Worm (Caenorhabditis elegans) whole organism, L4 larva: ENCODE results near the gene C06H2.2.
A peak's percentile ranks its signal among the peaks of the same experiment; 100 is the strongest.

ENCODE experiments used
- F10B5.3 ChIP-seq: sonication (generic microtip); optimal IDR thresholded peaks from 2 replicates; lab custom pipeline; 2016; ENCODE audit warnings: mild to moderate bottlenecking, missing genetic modification characterization, missing compliant biosample characterization
- F37D6.2 ChIP-seq: sonication (generic microtip); optimal IDR thresholded peaks from 2 replicates; lab custom pipeline; 2016; ENCODE audit warnings: mild to moderate bottlenecking, missing genetic modification characterization, missing compliant biosample characterization
- T20F7.1 ChIP-seq: fragments of 200-800 bp; sonication (Bioruptor generic); optimal IDR thresholded peaks from 2 replicates; lab custom pipeline; 2018; ENCODE audit warnings: mild to moderate bottlenecking, missing genetic modification characterization, missing compliant biosample characterization
- Y75B8A.6 ChIP-seq: fragments of 200-800 bp; sonication (Bioruptor generic); IDR thresholded peaks from 2 replicates; pipeline ENCODE4 v1.3.6; 2022; ENCODE audit warnings: missing genetic modification reagents, missing genetic modification characterization, missing compliant biosample characterization
- ZK337.2 ChIP-seq: fragments of 200-800 bp; sonication (Bioruptor generic); IDR thresholded peaks from 2 replicates; pipeline ENCODE4 v1.3.6; 2022; ENCODE audit warnings: missing genetic modification reagents, missing genetic modification characterization, missing compliant biosample characterization
- aha-1 ChIP-seq: fragments of 150-350 bp; peaks from one replicate; lab custom pipeline; 2014; ENCODE audit warnings: missing biosample characterization, missing genetic modification characterization
- ceh-20 ChIP-seq: fragments of 200-800 bp; sonication (Bioruptor generic); IDR thresholded peaks from 2 replicates; pipeline ENCODE4 v1.3.6; 2022; ENCODE audit warnings: missing genetic modification reagents, missing genetic modification characterization, missing compliant biosample characterization
- ceh-62 ChIP-seq: sonication (generic microtip); optimal IDR thresholded peaks from 2 replicates; lab custom pipeline; 2017; ENCODE audit warnings: missing biosample characterization, missing genetic modification characterization
- cey-2 ChIP-seq: sonication (generic microtip); optimal IDR thresholded peaks from 3 replicates; lab custom pipeline; 2017; ENCODE audit warnings: missing genetic modification characterization, mild to moderate bottlenecking, missing compliant biosample characterization, antibody characterized with exemption, borderline replicate concordance; ENCODE audit not compliant: insufficient read depth
- ctbp-1 ChIP-seq: fragments of 200-800 bp; sonication (Bioruptor generic); IDR thresholded peaks from 2 replicates; pipeline ENCODE4 v1.3.6; 2022; ENCODE audit warnings: missing genetic modification reagents, missing genetic modification characterization, missing compliant biosample characterization
- daf-19 ChIP-seq: fragments of 200-800 bp; sonication (Bioruptor generic); conservative IDR thresholded peaks from 2 replicates; pipeline ENCODE4 v1.3.6; 2022; ENCODE audit warnings: missing genetic modification characterization, missing compliant biosample characterization
- dmd-6 ChIP-seq: fragments of 200-800 bp; sonication (Bioruptor generic); IDR thresholded peaks from 2 replicates; pipeline ENCODE4 v1.3.6; 2022; ENCODE audit warnings: missing genetic modification reagents, missing genetic modification characterization, missing compliant biosample characterization
- dpl-1 ChIP-seq: fragments of 150-350 bp; optimal IDR thresholded peaks from 2 replicates; lab custom pipeline; 2014; ENCODE audit warnings: missing biosample characterization, missing genetic modification reagents, missing genetic modification characterization
- dve-1 ChIP-seq: sonication (generic microtip); optimal IDR thresholded peaks from 2 replicates; lab custom pipeline; 2017; ENCODE audit warnings: antibody characterized with exemption, mild to moderate bottlenecking, missing genetic modification characterization, missing compliant biosample characterization; ENCODE audit not compliant: insufficient read depth
- egl-43 ChIP-seq: fragments of 200-800 bp; sonication (Bioruptor generic); IDR thresholded peaks from 2 replicates; pipeline ENCODE4 v1.3.6; 2022; ENCODE audit warnings: missing genetic modification reagents, missing genetic modification characterization, missing compliant biosample characterization
- hlh-11 ChIP-seq: fragments of 200-800 bp; sonication (Bioruptor generic); optimal IDR thresholded peaks from 2 replicates; lab custom pipeline; 2018; ENCODE audit warnings: mild to moderate bottlenecking, missing genetic modification characterization, missing compliant biosample characterization
- hlh-30 ChIP-seq: sonication (generic microtip); optimal IDR thresholded peaks from 2 replicates; lab custom pipeline; 2017; ENCODE audit warnings: antibody characterized with exemption, mild to moderate bottlenecking, missing genetic modification characterization, missing compliant biosample characterization; ENCODE audit not compliant: insufficient read depth
- hmg-1.1 ChIP-seq: fragments of 200-800 bp; sonication (Bioruptor generic); IDR thresholded peaks from 2 replicates; pipeline ENCODE4 v1.3.6; 2022; ENCODE audit warnings: missing genetic modification reagents, missing genetic modification characterization, missing compliant biosample characterization
- lin-1 ChIP-seq: fragments of 200-800 bp; sonication (Bioruptor generic); IDR thresholded peaks from 2 replicates; pipeline ENCODE4 v1.3.6; 2022; ENCODE audit warnings: missing genetic modification reagents, missing genetic modification characterization, missing compliant biosample characterization
- lin-15B ChIP-seq: fragments of 150-350 bp; sonication (generic microtip); optimal IDR thresholded peaks from 3 replicates; lab custom pipeline; 2014; ENCODE audit warnings: missing biosample characterization, missing genetic modification characterization
- lin-29 ChIP-seq: fragments of 200-800 bp; sonication (Bioruptor generic); IDR thresholded peaks from 2 replicates; pipeline ENCODE4 v1.3.6; 2022; ENCODE audit warnings: missing genetic modification reagents, missing genetic modification characterization, missing compliant biosample characterization
- lin-39 ChIP-seq: fragments of 150-350 bp; optimal IDR thresholded peaks from 2 replicates; lab custom pipeline; 2014; ENCODE audit warnings: missing biosample characterization, missing genetic modification reagents, missing genetic modification characterization
- lir-3 ChIP-seq: sonication (generic microtip); optimal IDR thresholded peaks from 2 replicates; lab custom pipeline; 2016; ENCODE audit warnings: mild to moderate bottlenecking, missing genetic modification characterization, missing compliant biosample characterization
- lsy-2 ChIP-seq, 2 experiments: fragments of 150-350 bp in 1 of 2; sonication (generic microtip) in 1 of 2; optimal IDR thresholded peaks; 2 replicates each; lab custom pipeline; 2014 to 2017; ENCODE audit warnings: missing biosample characterization in 2 of 2, missing genetic modification characterization in 2 of 2
- madf-9 ChIP-seq: fragments of 200-800 bp; sonication (Bioruptor generic); conservative IDR thresholded peaks from 2 replicates; pipeline ENCODE4 v1.3.6; 2022; ENCODE audit warnings: missing genetic modification reagents, missing genetic modification characterization, missing compliant biosample characterization
- mdl-1 ChIP-seq, 2 experiments: fragments of 150-350 bp in 1 of 2; sonication (generic microtip) in 1 of 2; optimal IDR thresholded peaks; 2 replicates each; lab custom pipeline; 2014 to 2017; ENCODE audit warnings: missing biosample characterization in 2 of 2, missing genetic modification characterization in 2 of 2
- mdt-29 ChIP-seq: fragments of 200-800 bp; sonication (Bioruptor generic); IDR thresholded peaks from 2 replicates; pipeline ENCODE4 v1.3.6; 2022; ENCODE audit warnings: missing genetic modification reagents, missing genetic modification characterization, missing compliant biosample characterization
- mep-1 ChIP-seq: fragments of 150-350 bp; sonication (generic microtip); optimal IDR thresholded peaks from 3 replicates; lab custom pipeline; 2014; ENCODE audit warnings: missing biosample characterization, missing genetic modification characterization
- mes-2 ChIP-seq: sonication (generic microtip); optimal IDR thresholded peaks from 2 replicates; lab custom pipeline; 2016; ENCODE audit warnings: missing genotype, mild to moderate bottlenecking, missing genetic modification characterization, missing compliant biosample characterization; ENCODE audit not compliant: poor library complexity, severe bottlenecking
- mxl-2 ChIP-seq: fragments of 200-800 bp; sonication (Bioruptor generic); conservative IDR thresholded peaks from 2 replicates; pipeline ENCODE4 v1.3.6; 2022; ENCODE audit warnings: missing genetic modification reagents, missing genetic modification characterization, missing compliant biosample characterization
- mxl-3 ChIP-seq: fragments of 200-800 bp; sonication (Bioruptor generic); optimal IDR thresholded peaks from 2 replicates; lab custom pipeline; 2018; ENCODE audit warnings: mild to moderate bottlenecking, missing genetic modification characterization, missing compliant biosample characterization
- nhr-102 ChIP-seq: sonication (generic microtip); optimal IDR thresholded peaks from 2 replicates; lab custom pipeline; 2016; ENCODE audit warnings: mild to moderate bottlenecking, missing genetic modification characterization, moderate library complexity, missing compliant biosample characterization
- nhr-11 ChIP-seq: fragments of 150-350 bp; optimal IDR thresholded peaks from 2 replicates; lab custom pipeline; 2014; ENCODE audit warnings: missing biosample characterization, missing genetic modification characterization
- nhr-28 ChIP-seq: fragments of 150-350 bp; optimal IDR thresholded peaks from 2 replicates; lab custom pipeline; 2014; ENCODE audit warnings: missing biosample characterization, missing genetic modification characterization
- nhr-48 ChIP-seq: sonication (generic microtip); optimal IDR thresholded peaks from 2 replicates; lab custom pipeline; 2016; ENCODE audit warnings: mild to moderate bottlenecking, missing genetic modification characterization, missing compliant biosample characterization
- nhr-77 ChIP-seq: fragments of 150-350 bp; optimal IDR thresholded peaks from 2 replicates; lab custom pipeline; 2014; ENCODE audit warnings: missing biosample characterization, missing genetic modification characterization
- php-3 ChIP-seq: fragments of 200-800 bp; sonication (Bioruptor generic); IDR thresholded peaks from 2 replicates; pipeline ENCODE4 v1.3.6; 2022; ENCODE audit warnings: missing genetic modification reagents, missing genetic modification characterization, missing compliant biosample characterization
- pqm-1 ChIP-seq: sonication (generic microtip); optimal IDR thresholded peaks from 2 replicates; lab custom pipeline; 2017; ENCODE audit warnings: missing biosample characterization, missing genetic modification characterization
- snpc-4 ChIP-seq: fragments of 150-350 bp; optimal IDR thresholded peaks from 2 replicates; lab custom pipeline; 2014; ENCODE audit warnings: missing biosample characterization, missing genetic modification characterization
- tra-1 ChIP-seq: fragments of 200-800 bp; sonication (Bioruptor generic); IDR thresholded peaks from 2 replicates; pipeline ENCODE4 v1.3.6; 2022; ENCODE audit warnings: missing genetic modification reagents, missing genetic modification characterization, missing compliant biosample characterization
- unc-62 ChIP-seq, 3 experiments: fragments of 150-350 bp in 1 of 3; sonication (generic microtip); optimal IDR thresholded peaks in 2 of 3; peaks in 1 of 3; 1 replicate in 1 of 3; 2 replicates in 2 of 3; lab custom pipeline; 2014 to 2017; ENCODE audit warnings: missing biosample characterization in 3 of 3, missing genetic modification characterization in 3 of 3, missing genetic modification reagents in 3 of 3, missing genotype in 1 of 3
- zfp-2 ChIP-seq: sonication (generic microtip); optimal IDR thresholded peaks from 2 replicates; lab custom pipeline; 2016; ENCODE audit warnings: mild to moderate bottlenecking, missing genetic modification characterization, missing compliant biosample characterization
- zfp-3 ChIP-seq: fragments of 200-800 bp; sonication (Bioruptor generic); conservative IDR thresholded peaks from 2 replicates; pipeline ENCODE4 v1.3.6; 2022; ENCODE audit warnings: missing genetic modification reagents, missing genetic modification characterization, missing compliant biosample characterization

C06H2.2 gene

DNA sequence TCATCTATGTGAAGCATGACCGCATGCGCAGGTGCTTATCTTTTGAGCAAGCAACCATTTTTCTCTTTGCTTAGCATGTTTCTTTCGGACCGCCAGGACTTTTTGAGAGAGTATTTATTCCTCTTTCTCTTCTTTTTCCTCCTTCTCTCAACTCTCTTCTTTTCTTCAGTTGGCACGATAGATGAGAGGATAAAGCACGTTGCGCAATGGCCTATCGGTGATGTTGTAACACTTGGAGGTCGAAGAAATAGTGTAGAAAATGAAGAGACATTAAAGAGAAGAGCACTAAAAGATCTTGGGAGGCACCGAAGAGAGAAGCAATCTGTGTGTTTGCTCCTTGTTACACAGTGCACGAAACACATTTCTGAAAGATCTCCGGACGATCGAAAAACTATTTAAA, 41.3 kb upstream of the C06H2.2 start:
- TF ChIP-seq mdl-1 (tag; optimal IDR thresholded peaks at IDR 0.05; lab: Kevin White, UChicago), result peak in 1 of 2 experiments; percentile 20
- peak; percentile 55 for TF ChIP-seq mxl-3
- TF ChIP-seq nhr-11, result peak; percentile 66
- TF ChIP-seq hlh-30 (tag; lab: Kevin White, UChicago), result peak; percentile 33
- TF ChIP-seq aha-1 (tag; lab: Kevin White, UChicago), result peak; percentile 55
- peak in 1 of 2 experiments; percentile 45 for TF ChIP-seq unc-62 (GFP tag; optimal IDR thresholded peaks at IDR 0.05 in 1 of 2; lab: Kevin White, UChicago)
- TF ChIP-seq unc-62 (tag; optimal IDR thresholded peaks at IDR 0.05; lab: Kevin White, UChicago), result no peak
- no peak for TF ChIP-seq dve-1 (tag; lab: Kevin White, UChicago)
- TF ChIP-seq snpc-4 (tag; lab: Kevin White, UChicago), result no peak
- no peak for TF ChIP-seq Y75B8A.6
- TF ChIP-seq mdt-29, result no peak
- TF ChIP-seq hlh-11, result peak; percentile 43
- no peak for TF ChIP-seq ceh-62
- no peak for TF ChIP-seq hmg-1.1 (GFP tag; lab: Robert Waterston, UW)
- TF ChIP-seq ZK337.2, result no peak
- no peak for TF ChIP-seq zfp-3 (GFP tag; lab: Robert Waterston, UW)
- TF ChIP-seq ctbp-1 (GFP tag; lab: Robert Waterston, UW), result no peak
- no peak for TF ChIP-seq mxl-2 (GFP tag; lab: Robert Waterston, UW)
- peak; percentile 24 for TF ChIP-seq mes-2 (tag; lab: Kevin White, UChicago)

DNA sequence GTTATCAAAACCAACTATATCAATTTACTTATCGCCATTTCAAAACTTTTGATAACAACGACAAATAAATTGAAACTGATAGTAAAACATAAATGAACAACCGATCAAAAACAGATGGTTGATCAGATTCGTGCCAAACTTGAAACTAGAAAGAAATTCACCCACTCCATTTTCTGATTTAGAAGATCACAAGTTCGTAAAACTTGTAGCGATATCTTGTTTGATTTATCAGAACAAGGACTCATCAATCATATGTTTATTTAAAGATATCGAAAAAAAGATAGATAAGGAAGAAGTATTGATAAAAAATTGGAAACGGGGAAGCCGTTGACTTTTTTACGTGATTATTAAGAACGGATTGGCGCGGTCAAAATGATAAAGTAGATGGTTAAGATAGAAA, 37.9 kb upstream of the C06H2.2 start:
- TF ChIP-seq nhr-48 (peak; percentile 0), nhr-28 (tag; lab: Kevin White, UChicago) (peak; percentile 61), lin-15B (tag; lab: Kevin White, UChicago) (no peak), T20F7.1 (peak; percentile 25), cey-2 (tag; lab: Kevin White, UChicago) (peak; percentile 73), aha-1 (tag; lab: Kevin White, UChicago) (peak; percentile 55), unc-62 (GFP tag; optimal IDR thresholded peaks at IDR 0.05 in 1 of 2; lab: Kevin White, UChicago) (no peak), unc-62 (tag; optimal IDR thresholded peaks at IDR 0.05; lab: Kevin White, UChicago) (no peak), php-3 (GFP tag; lab: Robert Waterston, UW) (peak; percentile 33; the same call in 1 of the 2 replicates), mdl-1 (tag; optimal IDR thresholded peaks at IDR 0.05; lab: Kevin White, UChicago) (peak in 1 of 2 experiments; percentile 15), hlh-30 (tag; lab: Kevin White, UChicago) (peak; percentile 4), tra-1 (GFP tag; lab: Robert Waterston, UW) (peak; percentile 74), dmd-6 (GFP tag; lab: Robert Waterston, UW) (peak; percentile 58), hlh-11 (peak; percentile 36), lin-39 (no peak), madf-9 (no peak), ceh-20 (GFP tag; lab: Robert Waterston, UW) (peak; percentile 64; the same call in 1 of the 2 replicates), pqm-1 (tag; lab: Kevin White, UChicago) (peak; percentile 54)

DNA sequence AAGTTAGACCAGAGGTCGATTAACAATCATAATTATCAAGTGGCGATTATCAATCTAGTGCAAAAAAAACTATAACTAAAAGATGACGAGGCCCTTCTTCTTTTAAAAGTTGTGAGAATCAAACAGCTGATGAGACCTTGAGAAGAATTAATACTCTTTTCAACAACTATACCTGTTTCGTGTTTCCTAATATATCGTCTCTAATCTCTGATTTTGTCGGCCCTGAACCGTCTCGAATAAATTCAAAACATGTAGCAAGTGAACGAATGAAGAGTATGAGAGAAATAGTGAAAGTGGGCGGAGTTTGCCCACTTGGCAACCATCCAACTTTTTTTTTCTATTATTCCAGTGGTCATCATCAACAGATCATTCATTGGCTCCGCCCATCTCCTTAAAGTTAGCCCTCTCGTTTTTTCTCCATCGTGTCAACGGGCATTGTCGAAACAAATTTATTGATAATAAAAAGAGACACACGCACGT, 37.5 kb upstream of the C06H2.2 start, which contains the start of gene Y42A5A.1:
Y42A5A.1 (plus strand) TSS at position 430 of the 480 bp plus-strand sequence.
- TF ChIP-seq zfp-2, result no peak
- TF ChIP-seq ZK337.2, result no peak
- no peak for TF ChIP-seq F37D6.2 (tag; lab: Kevin White, UChicago)
- TF ChIP-seq lin-29 (GFP tag; lab: Robert Waterston, UW), result no peak
- no peak for TF ChIP-seq nhr-28 (tag; lab: Kevin White, UChicago)
- no peak for TF ChIP-seq Y75B8A.6
- TF ChIP-seq mxl-3, result no peak
- TF ChIP-seq lin-1 (GFP tag; lab: Robert Waterston, UW), result no peak
- no peak for TF ChIP-seq F10B5.3 (tag; lab: Kevin White, UChicago)
- no peak for TF ChIP-seq egl-43 (GFP tag; lab: Robert Waterston, UW)
- no peak for TF ChIP-seq daf-19 (GFP tag; lab: Robert Waterston, UW)
- no peak for TF ChIP-seq nhr-77 (tag; lab: Kevin White, UChicago)
- TF ChIP-seq nhr-102 (tag; lab: Kevin White, UChicago), result no peak
- TF ChIP-seq lir-3 (tag; lab: Kevin White, UChicago), result no peak
- no peak for TF ChIP-seq nhr-11
- no peak for TF ChIP-seq dpl-1 (GFP tag; lab: Kevin White, UChicago)
- TF ChIP-seq lsy-2 (tag; optimal IDR thresholded peaks at IDR 0.05; lab: Kevin White, UChicago), result no peak
- TF ChIP-seq dmd-6 (GFP tag; lab: Robert Waterston, UW), result no peak
- TF ChIP-seq mep-1 (tag; lab: Kevin White, UChicago), result no peak
